Worm (Caenorhabditis elegans) whole organism, L1 larva: ENCODE results near the gene frh-1.

Experiments
- blmp-1 ChIP-seq: fragments of 150-350 bp; optimal IDR thresholded peaks from 2 replicates; lab custom pipeline; 2014; ENCODE audit warnings: missing biosample characterization, missing genetic modification characterization
- fkh-4 ChIP-seq: sonication (generic microtip); optimal IDR thresholded peaks from 2 replicates; lab custom pipeline; 2016; ENCODE audit warnings: missing compliant biosample characterization, missing genetic modification characterization, borderline replicate concordance
- lsy-2 ChIP-seq, 2 experiments: fragments of 150-350 bp; optimal IDR thresholded peaks; 2 replicates each; lab custom pipeline; 2014; ENCODE audit warnings: missing biosample characterization in 2 of 2, missing genetic modification characterization in 2 of 2
- nhr-47 ChIP-seq: sonication (generic microtip); optimal IDR thresholded peaks from 2 replicates; lab custom pipeline; 2016; ENCODE audit warnings: mild to moderate bottlenecking, missing genetic modification characterization, moderate library complexity, missing compliant biosample characterization
- ztf-11 ChIP-seq, 2 experiments: sonication (generic microtip); optimal IDR thresholded peaks; 2 replicates each; lab custom pipeline; 2016 to 2017; ENCODE audit warnings: missing genetic modification characterization in 2 of 2, missing biosample characterization in 1 of 2, missing compliant biosample characterization in 1 of 2

DNA sequence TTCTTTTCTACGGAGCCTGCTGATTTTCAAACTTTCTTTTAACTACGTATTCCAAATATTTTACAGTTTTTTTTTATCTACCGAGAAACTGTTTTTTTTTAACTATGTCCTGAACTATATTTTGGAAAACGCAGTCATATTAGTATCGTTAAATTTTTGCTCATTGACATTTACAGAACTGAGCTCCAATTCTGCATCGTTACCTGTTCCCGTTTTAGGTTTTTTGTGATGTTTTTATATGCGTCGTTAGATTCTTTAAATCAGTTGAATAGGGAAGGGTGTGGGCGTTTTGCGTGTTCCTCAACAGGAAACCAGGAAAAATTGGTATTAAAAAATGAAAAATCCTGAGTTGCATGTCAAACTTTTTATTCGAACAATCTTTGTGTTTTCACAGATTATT is 24.4 kb upstream of the frh-1 start:
- no peak for TF ChIP-seq nhr-47 (tag; lab: Kevin White, UChicago)
- no peak for TF ChIP-seq ztf-11 (tag; optimal IDR thresholded peaks at IDR 0.05; lab: Kevin White, UChicago)
- TF ChIP-seq blmp-1 (tag; lab: Kevin White, UChicago), result no peak
- TF ChIP-seq lsy-2 (tag; optimal IDR thresholded peaks at IDR 0.05; lab: Kevin White, UChicago), result no peak
- TF ChIP-seq fkh-4 (tag; lab: Kevin White, UChicago), result no peak
